Fruit fly (Drosophila melanogaster) whole organism, prepupa: ENCODE results near the gene CG5359.

Experiments
- CG10631 ChIP-seq: fragments of 200-800 bp; sonication (Bioruptor generic); optimal IDR thresholded peaks from 2 replicates; lab custom pipeline; 2016; ENCODE audit warnings: missing biosample characterization, missing genetic modification characterization
- CG10669 ChIP-seq: fragments of 200-800 bp; sonication (Bioruptor generic); optimal IDR thresholded peaks from 3 replicates; lab custom pipeline; 2018; ENCODE audit warnings: missing biosample characterization, mild to moderate bottlenecking, missing genetic modification characterization, moderate library complexity
- CG11294 ChIP-seq: fragments of 200-800 bp; sonication (Bioruptor generic); IDR thresholded peaks from 2 replicates; pipeline ENCODE4 v1.3.6; 2022; ENCODE audit warnings: missing biosample characterization, missing genetic modification characterization
- CG11902 ChIP-seq: fragments of 200-800 bp; sonication (Bioruptor generic); optimal IDR thresholded peaks from 3 replicates; lab custom pipeline; 2016; ENCODE audit warnings: missing biosample characterization, missing genetic modification characterization
- CG15336 ChIP-seq: fragments of 200-800 bp; sonication (Bioruptor generic); IDR thresholded peaks from 2 replicates; pipeline ENCODE4 v1.3.6; 2022; ENCODE audit warnings: missing biosample characterization, missing genetic modification characterization
- CG3032 ChIP-seq: fragments of 200-800 bp; optimal IDR thresholded peaks from 2 replicates; lab custom pipeline; 2019; ENCODE audit warnings: missing biosample characterization, mild to moderate bottlenecking, missing genetic modification characterization, moderate library complexity
- CG32006 ChIP-seq: fragments of 200-800 bp; sonication (Bioruptor generic); optimal IDR thresholded peaks from 3 replicates; lab custom pipeline; 2017; ENCODE audit warnings: missing biosample characterization, mild to moderate bottlenecking, missing genetic modification characterization
- CG6163 ChIP-seq: fragments of 200-800 bp; sonication (Bioruptor generic); IDR thresholded peaks from 3 replicates; pipeline ENCODE4 v1.3.6; 2022; ENCODE audit warnings: missing biosample characterization, missing genetic modification characterization
- CG6276 ChIP-seq: fragments of 200-800 bp; sonication (Bioruptor generic); optimal IDR thresholded peaks from 2 replicates; lab custom pipeline; 2017; ENCODE audit warnings: missing biosample characterization, mild to moderate bottlenecking, missing genetic modification characterization
- CG6792 ChIP-seq: fragments of 200-800 bp; sonication (Bioruptor generic); optimal IDR thresholded peaks from 3 replicates; lab custom pipeline; 2016; ENCODE audit warnings: missing biosample characterization, missing genetic modification characterization
- CG6808 ChIP-seq: fragments of 200-800 bp; sonication (Bioruptor generic); optimal IDR thresholded peaks from 3 replicates; lab custom pipeline; 2017; ENCODE audit warnings: missing biosample characterization, missing genetic modification characterization, mild to moderate bottlenecking, moderate library complexity, missing genetic modification reagents
- CG6854 ChIP-seq: fragments of 200-800 bp; sonication (Bioruptor generic); optimal IDR thresholded peaks from 2 replicates; lab custom pipeline; 2017; ENCODE audit warnings: missing biosample characterization, mild to moderate bottlenecking, missing genetic modification characterization
- CG7368 ChIP-seq: fragments of 200-800 bp; sonication (Bioruptor generic); optimal IDR thresholded peaks from 3 replicates; lab custom pipeline; 2016; ENCODE audit warnings: missing biosample characterization, missing genetic modification characterization
- CG8119 ChIP-seq: fragments of 200-800 bp; sonication (Bioruptor generic); IDR thresholded peaks from 3 replicates; pipeline ENCODE4 v1.3.6; 2022; ENCODE audit warnings: missing biosample characterization, missing genetic modification characterization
- CG8319 ChIP-seq: fragments of 200-800 bp; sonication (Bioruptor generic); optimal IDR thresholded peaks from 3 replicates; lab custom pipeline; 2016; ENCODE audit warnings: missing biosample characterization, missing genetic modification characterization
- CG8632 ChIP-seq: fragments of 200-800 bp; sonication (Bioruptor generic); optimal IDR thresholded peaks from 3 replicates; lab custom pipeline; 2016; ENCODE audit warnings: missing biosample characterization, missing genetic modification characterization
- Eip78C ChIP-seq: fragments of 200-800 bp; sonication (Bioruptor generic); peaks from one replicate; lab custom pipeline; 2016; ENCODE audit warnings: missing biosample characterization, missing genetic modification characterization
- Eip93F ChIP-seq: fragments of 200-800 bp; sonication (Bioruptor generic); optimal IDR thresholded peaks from 2 replicates; lab custom pipeline; 2016; ENCODE audit warnings: missing biosample characterization, mild to moderate bottlenecking, missing genetic modification characterization
- Hr39 ChIP-seq: fragments of 200-800 bp; sonication (Bioruptor generic); optimal IDR thresholded peaks from 2 replicates; lab custom pipeline; 2016; ENCODE audit warnings: missing biosample characterization, missing genetic modification characterization
- Hr4 ChIP-seq: fragments of 200-800 bp; sonication (Bioruptor generic); optimal IDR thresholded peaks from 3 replicates; lab custom pipeline; 2016; ENCODE audit warnings: missing biosample characterization, missing genetic modification characterization
- Met ChIP-seq: fragments of 200-800 bp; sonication (Bioruptor generic); optimal IDR thresholded peaks from 3 replicates; lab custom pipeline; 2016; ENCODE audit warnings: missing biosample characterization, missing genetic modification characterization
- OdsH ChIP-seq: fragments of 200-800 bp; sonication (Bioruptor generic); optimal IDR thresholded peaks from 3 replicates; lab custom pipeline; 2016; ENCODE audit warnings: missing biosample characterization, missing genetic modification characterization
- Smox ChIP-seq: fragments of 200-800 bp; sonication (Bioruptor generic); optimal IDR thresholded peaks from 3 replicates; lab custom pipeline; 2016; ENCODE audit warnings: missing biosample characterization, missing genetic modification characterization
- Sox14 ChIP-seq: fragments of 200-800 bp; sonication (Bioruptor generic); optimal IDR thresholded peaks from 3 replicates; lab custom pipeline; 2016; ENCODE audit warnings: missing biosample characterization, missing genetic modification characterization
- acj6 ChIP-seq: fragments of 200-800 bp; sonication (Bioruptor generic); optimal IDR thresholded peaks from 3 replicates; lab custom pipeline; 2016; ENCODE audit warnings: missing biosample characterization, missing genetic modification characterization
- cyc ChIP-seq: fragments of 200-800 bp; sonication (Bioruptor generic); optimal IDR thresholded peaks from 3 replicates; lab custom pipeline; 2016; ENCODE audit warnings: missing biosample characterization, missing genetic modification characterization
- dac ChIP-seq: fragments of 200-800 bp; sonication (Bioruptor generic); optimal IDR thresholded peaks from 2 replicates; lab custom pipeline; 2017; ENCODE audit warnings: missing biosample characterization, mild to moderate bottlenecking, missing genetic modification characterization
- eg ChIP-seq: fragments of 200-800 bp; sonication (Bioruptor generic); IDR thresholded peaks from 3 replicates; pipeline ENCODE4 v1.3.6; 2022; ENCODE audit warnings: missing biosample characterization, missing genetic modification characterization
- esn ChIP-seq: fragments of 200-800 bp; sonication (Bioruptor generic); optimal IDR thresholded peaks from 2 replicates; lab custom pipeline; 2016; ENCODE audit warnings: missing biosample characterization, mild to moderate bottlenecking, missing genetic modification characterization, moderate library complexity
- fd85E ChIP-seq: fragments of 200-800 bp; sonication (Bioruptor generic); optimal IDR thresholded peaks from 3 replicates; lab custom pipeline; 2016; ENCODE audit warnings: missing biosample characterization, missing genetic modification characterization
- fkh ChIP-seq: fragments of 200-800 bp; sonication (Bioruptor generic); optimal IDR thresholded peaks from 3 replicates; lab custom pipeline; 2017; ENCODE audit warnings: missing biosample characterization, mild to moderate bottlenecking, missing genetic modification characterization, moderate library complexity
- pdm3 ChIP-seq: fragments of 200-800 bp; sonication (Bioruptor generic); optimal IDR thresholded peaks from 3 replicates; lab custom pipeline; 2016; ENCODE audit warnings: missing biosample characterization, missing genetic modification characterization
- salr ChIP-seq, 2 experiments: fragments of 200-800 bp; sonication (Bioruptor generic); optimal IDR thresholded peaks; 3 replicates each; lab custom pipeline; 2016 to 2018; ENCODE audit warnings: missing biosample characterization in 2 of 2, missing genetic modification characterization in 2 of 2, mild to moderate bottlenecking in 1 of 2
- svp ChIP-seq: fragments of 200-800 bp; sonication (Bioruptor generic); peaks from one replicate; lab custom pipeline; 2016; ENCODE audit warnings: missing biosample characterization, missing genetic modification characterization

The CG5359 gene

DNA sequence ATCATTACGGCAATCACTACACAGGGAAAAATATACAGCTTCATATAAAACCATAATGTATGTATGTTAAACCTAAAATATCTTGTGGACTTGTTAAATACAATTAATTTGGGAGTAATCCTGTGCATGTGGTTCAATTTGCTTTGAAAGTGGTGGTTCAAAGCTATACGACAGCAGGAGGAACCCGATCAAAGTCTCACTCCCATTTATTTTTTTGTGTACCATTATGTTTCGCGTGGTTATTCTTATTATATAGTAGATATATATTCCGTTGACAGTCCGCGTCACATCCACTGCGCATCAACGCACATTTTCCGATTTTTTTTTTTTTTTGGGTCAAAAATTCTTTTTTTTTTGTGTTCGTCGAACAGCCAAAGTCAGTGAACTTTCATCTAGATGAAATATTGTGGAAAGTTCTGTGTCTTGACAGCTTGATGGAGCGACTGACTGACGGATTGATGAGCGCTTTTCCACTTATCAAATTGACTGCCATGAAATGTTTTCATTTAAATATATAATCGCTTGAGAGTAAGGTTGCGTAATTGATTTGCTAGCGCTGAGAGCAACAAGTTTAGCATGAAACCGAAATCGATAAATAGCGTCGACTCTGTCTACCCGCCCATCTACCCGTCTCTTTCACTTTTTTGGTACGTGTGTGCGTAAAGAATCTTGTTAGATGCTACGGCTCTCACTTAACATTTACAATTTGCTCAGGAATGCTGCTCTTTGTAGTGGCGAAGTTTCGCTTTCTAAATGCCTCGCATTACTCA is 32.1 kb upstream of the CG5359 start:
- peak; percentile 51 for TF ChIP-seq Eip78C (GFP tag; lab: Kevin White, UChicago)
- no peak for TF ChIP-seq eg
- peak; percentile 16 for TF ChIP-seq Hr4 (GFP tag; lab: Kevin White, UChicago)
- no peak for TF ChIP-seq Eip93F (GFP tag; lab: Kevin White, UChicago)
- peak; percentile 60 for TF ChIP-seq svp (GFP tag; lab: Kevin White, UChicago)
- TF ChIP-seq CG10669 (GFP tag; lab: Kevin White, UChicago) = no peak
- 0 out of 2 replicates have a peak, but pooled peaks have one; percentile 20 for TF ChIP-seq CG15336 (GFP tag; lab: Robert Waterston, UW)
- no peak for TF ChIP-seq CG3032 (tag; lab: Kevin White, UChicago)
- no peak for TF ChIP-seq salr (GFP tag; optimal IDR thresholded peaks at IDR 0.05; lab: Kevin White, UChicago)
- no peak for TF ChIP-seq CG6792 (GFP tag; lab: Kevin White, UChicago)
- TF ChIP-seq Smox (GFP tag; lab: Kevin White, UChicago) = no peak
- peak; percentile 4 for TF ChIP-seq CG6276 (GFP tag; lab: Kevin White, UChicago)
- no peak for TF ChIP-seq CG11294 (GFP tag; lab: Robert Waterston, UW)
- TF ChIP-seq CG8632 (GFP tag; lab: Kevin White, UChicago) = no peak
- TF ChIP-seq CG32006 (GFP tag; lab: Kevin White, UChicago) = peak; percentile 44
- no peak for TF ChIP-seq cyc (GFP tag; lab: Kevin White, UChicago)
- TF ChIP-seq pdm3 (GFP tag; lab: Kevin White, UChicago) = no peak

- TF ChIP-seq pdm3 (GFP tag; lab: Kevin White, UChicago) (no peak), CG11902 (no peak), CG3032 (tag; lab: Kevin White, UChicago) (no peak), CG32006 (GFP tag; lab: Kevin White, UChicago) (no peak), fkh (GFP tag; lab: Kevin White, UChicago) (no peak), CG6163 (GFP tag; lab: Robert Waterston, UW) (no peak), Hr39 (GFP tag; lab: Kevin White, UChicago) (no peak), Sox14 (GFP tag; lab: Kevin White, UChicago) (no peak), CG7368 (GFP tag; lab: Kevin White, UChicago) (no peak), CG8319 (GFP tag; lab: Kevin White, UChicago) (no peak), CG6854 (GFP tag; lab: Kevin White, UChicago) (no peak), fd85E (GFP tag; lab: Kevin White, UChicago) (no peak), Met (GFP tag; lab: Kevin White, UChicago) (no peak), esn (no peak)
Measured at dm6 chr3R:10031480-10031879, 30.4 kb upstream of the CG5359 start.

dm6 chr3R:10028378-10028777 is 27.3 kb upstream of the CG5359 start:
- TF ChIP-seq CG10669 (GFP tag; lab: Kevin White, UChicago) (no peak), pdm3 (GFP tag; lab: Kevin White, UChicago) (no peak), CG6276 (GFP tag; lab: Kevin White, UChicago) (peak; percentile 59), CG10631 (GFP tag; lab: Kevin White, UChicago) (no peak), OdsH (GFP tag; lab: Kevin White, UChicago) (peak; percentile 8), CG6808 (no peak), dac (GFP tag; lab: Kevin White, UChicago) (peak; percentile 33), CG32006 (GFP tag; lab: Kevin White, UChicago) (peak; percentile 59), CG8119 (GFP tag; lab: Robert Waterston, UW) (no peak; the same call in 1 of the 3 replicates), fd85E (GFP tag; lab: Kevin White, UChicago) (no peak), Eip78C (GFP tag; lab: Kevin White, UChicago) (peak; percentile 23), Hr4 (GFP tag; lab: Kevin White, UChicago) (peak; percentile 54), CG15336 (GFP tag; lab: Robert Waterston, UW) (peak; percentile 68), eg (peak; percentile 42; the same call in 1 of the 3 replicates), acj6 (GFP tag; lab: Kevin White, UChicago) (no peak)
